Worm (Caenorhabditis elegans) whole organism, L2 larva: ENCODE data around the gene clc-18.

Source experiments
- C34F6.9 ChIP-seq: fragments of 150-350 bp; optimal IDR thresholded peaks from 2 replicates; lab custom pipeline; 2014; ENCODE audit warnings: missing biosample characterization, missing genetic modification characterization
- F13H6.1 ChIP-seq: sonication (generic microtip); optimal IDR thresholded peaks from 2 replicates; lab custom pipeline; 2016; ENCODE audit warnings: missing genetic modification characterization, missing compliant biosample characterization
- R02D3.7 ChIP-seq: fragments of 150-350 bp; optimal IDR thresholded peaks from 2 replicates; lab custom pipeline; 2014; ENCODE audit warnings: missing biosample characterization, missing genetic modification characterization
- Y55F3AM.14 ChIP-seq: fragments of 200-800 bp; sonication (Bioruptor generic); optimal IDR thresholded peaks from 2 replicates; lab custom pipeline; 2018; ENCODE audit warnings: mild to moderate bottlenecking, missing genetic modification characterization, missing compliant biosample characterization
- ZK546.5 ChIP-seq: sonication (generic microtip); optimal IDR thresholded peaks from 2 replicates; lab custom pipeline; 2017; ENCODE audit warnings: missing biosample characterization, missing genetic modification characterization
- alr-1 ChIP-seq: fragments of 150-350 bp; optimal IDR thresholded peaks from 2 replicates; lab custom pipeline; 2014; ENCODE audit warnings: missing biosample characterization, missing genetic modification characterization
- aly-2 ChIP-seq: fragments of 150-350 bp; optimal IDR thresholded peaks from 2 replicates; lab custom pipeline; 2014; ENCODE audit warnings: missing biosample characterization, missing genetic modification characterization
- ama-1 ChIP-seq: fragments of 150-350 bp; optimal IDR thresholded peaks from 2 replicates; lab custom pipeline; 2018; ENCODE audit warnings: inconsistent platforms
- blmp-1 ChIP-seq: sonication (generic microtip); optimal IDR thresholded peaks from 2 replicates; lab custom pipeline; 2017; ENCODE audit warnings: missing genetic modification characterization, mild to moderate bottlenecking, missing compliant biosample characterization, antibody characterized with exemption, moderate library complexity; ENCODE audit not compliant: insufficient read depth
- ceh-16 ChIP-seq: fragments of 150-350 bp; optimal IDR thresholded peaks from 2 replicates; lab custom pipeline; 2014; ENCODE audit warnings: missing biosample characterization, missing genetic modification characterization
- ceh-82 ChIP-seq: fragments of 150-350 bp; optimal IDR thresholded peaks from 2 replicates; lab custom pipeline; 2014; ENCODE audit warnings: missing biosample characterization, missing genetic modification characterization
- crh-2 ChIP-seq: sonication (generic microtip); optimal IDR thresholded peaks from 2 replicates; lab custom pipeline; 2017; ENCODE audit warnings: missing biosample characterization, missing genetic modification characterization
- dmd-4 ChIP-seq: sonication (generic microtip); optimal IDR thresholded peaks from 2 replicates; lab custom pipeline; 2017; ENCODE audit warnings: missing biosample characterization, missing genetic modification characterization
- egl-27 ChIP-seq: sonication (generic microtip); optimal IDR thresholded peaks from 3 replicates; lab custom pipeline; 2017; ENCODE audit warnings: missing biosample characterization, missing genetic modification reagents, missing genetic modification characterization
- elt-1 ChIP-seq: fragments of 150-350 bp; optimal IDR thresholded peaks from 2 replicates; lab custom pipeline; 2014; ENCODE audit warnings: missing biosample characterization, missing genetic modification characterization
- elt-3 ChIP-seq: sonication (generic microtip); optimal IDR thresholded peaks from 2 replicates; lab custom pipeline; 2017; ENCODE audit warnings: missing biosample characterization, missing genetic modification characterization
- fos-1 ChIP-seq: fragments of 150-350 bp; optimal IDR thresholded peaks from 2 replicates; lab custom pipeline; 2014; ENCODE audit warnings: missing biosample characterization, missing genetic modification characterization
- gmeb-1 ChIP-seq: fragments of 150-350 bp; optimal IDR thresholded peaks from 2 replicates; lab custom pipeline; 2014; ENCODE audit warnings: missing biosample characterization, missing genetic modification characterization
- lin-11 ChIP-seq: fragments of 150-350 bp; sonication (generic microtip); optimal IDR thresholded peaks from 2 replicates; lab custom pipeline; 2014; ENCODE audit warnings: missing biosample characterization, missing genetic modification characterization, inconsistent platforms, mixed read lengths
- lin-13 ChIP-seq: fragments of 150-350 bp; optimal IDR thresholded peaks from 2 replicates; lab custom pipeline; 2014; ENCODE audit warnings: missing biosample characterization, missing genetic modification reagents, missing genetic modification characterization
- lin-39 ChIP-seq: fragments of 150-350 bp; optimal IDR thresholded peaks from 2 replicates; lab custom pipeline; 2014; ENCODE audit warnings: missing biosample characterization, missing genetic modification reagents, missing genetic modification characterization
- lsy-2 ChIP-seq, 2 experiments: fragments of 150-350 bp in 1 of 2; sonication (generic microtip) in 1 of 2; optimal IDR thresholded peaks; 2 replicates each; lab custom pipeline; 2014 to 2017; ENCODE audit warnings: missing biosample characterization in 2 of 2, missing genetic modification characterization in 2 of 2
- mab-5 ChIP-seq: fragments of 150-350 bp; optimal IDR thresholded peaks from 2 replicates; lab custom pipeline; 2014; ENCODE audit warnings: missing biosample characterization, missing genetic modification characterization
- mbf-1 ChIP-seq: sonication (generic microtip); optimal IDR thresholded peaks from 2 replicates; lab custom pipeline; 2017; ENCODE audit warnings: missing biosample characterization, missing genetic modification characterization
- mdl-1 ChIP-seq, 2 experiments: fragments of 150-350 bp in 1 of 2; sonication (generic microtip) in 1 of 2; optimal IDR thresholded peaks; 2 replicates each; lab custom pipeline; 2017; ENCODE audit warnings: missing biosample characterization in 2 of 2, missing genetic modification characterization in 2 of 2
- nhr-10 ChIP-seq: sonication (generic microtip); optimal IDR thresholded peaks from 2 replicates; lab custom pipeline; 2017; ENCODE audit warnings: missing biosample characterization, missing genetic modification characterization
- nhr-11 ChIP-seq: fragments of 150-350 bp; optimal IDR thresholded peaks from 2 replicates; lab custom pipeline; 2014; ENCODE audit warnings: missing biosample characterization, missing genetic modification characterization
- nhr-12 ChIP-seq: fragments of 150-350 bp; optimal IDR thresholded peaks from 2 replicates; lab custom pipeline; 2014; ENCODE audit warnings: missing biosample characterization, missing genetic modification characterization
- nhr-129 ChIP-seq: fragments of 150-350 bp; optimal IDR thresholded peaks from 2 replicates; lab custom pipeline; 2014; ENCODE audit warnings: missing biosample characterization, missing genetic modification characterization
- nhr-21 ChIP-seq: fragments of 150-350 bp; optimal IDR thresholded peaks from 2 replicates; lab custom pipeline; 2014; ENCODE audit warnings: missing biosample characterization, missing genetic modification characterization
- nhr-23 ChIP-seq: fragments of 150-350 bp; optimal IDR thresholded peaks from 2 replicates; lab custom pipeline; 2014; ENCODE audit warnings: missing biosample characterization, missing genetic modification reagents, missing genetic modification characterization
- nhr-237 ChIP-seq: fragments of 150-350 bp; optimal IDR thresholded peaks from 2 replicates; lab custom pipeline; 2014; ENCODE audit warnings: missing biosample characterization, missing genetic modification characterization
- nhr-25 ChIP-seq: fragments of 150-350 bp; sonication (generic microtip); optimal IDR thresholded peaks from 3 replicates; lab custom pipeline; 2014; ENCODE audit warnings: missing biosample characterization, missing genetic modification characterization
- nhr-6 ChIP-seq: fragments of 150-350 bp; optimal IDR thresholded peaks from 2 replicates; lab custom pipeline; 2014; ENCODE audit warnings: missing biosample characterization, missing genetic modification characterization
- nhr-77 ChIP-seq: fragments of 150-350 bp; optimal IDR thresholded peaks from 2 replicates; lab custom pipeline; 2014; ENCODE audit warnings: missing biosample characterization, missing genetic modification characterization
- peb-1 ChIP-seq: fragments of 150-350 bp; optimal IDR thresholded peaks from 2 replicates; lab custom pipeline; 2014; ENCODE audit warnings: missing biosample characterization, missing genetic modification characterization
- sem-4 ChIP-seq: fragments of 150-350 bp; optimal IDR thresholded peaks from 2 replicates; lab custom pipeline; 2014; ENCODE audit warnings: missing biosample characterization, missing genetic modification reagents, missing genetic modification characterization
- skn-1 ChIP-seq: sonication (generic microtip); optimal IDR thresholded peaks from 2 replicates; lab custom pipeline; 2017; ENCODE audit warnings: missing biosample characterization, missing genetic modification characterization
- sma-3 ChIP-seq: sonication (generic microtip); optimal IDR thresholded peaks from 2 replicates; lab custom pipeline; 2016; ENCODE audit warnings: missing genetic modification reagents, missing genetic modification characterization, missing compliant biosample characterization
- sma-9 ChIP-seq, 2 experiments: fragments of 150-350 bp in 1 of 2; sonication (generic microtip) in 1 of 2; optimal IDR thresholded peaks; 2 replicates each; lab custom pipeline; 2014 to 2016; ENCODE audit warnings: missing genetic modification characterization in 2 of 2, mild to moderate bottlenecking in 1 of 2, missing biosample characterization in 1 of 2, missing compliant biosample characterization in 1 of 2, missing genetic modification reagents in 1 of 2, moderate library complexity in 1 of 2
- snpc-4 ChIP-seq: fragments of 150-350 bp; optimal IDR thresholded peaks from 2 replicates; lab custom pipeline; 2014; ENCODE audit warnings: missing biosample characterization, missing genetic modification characterization
- unc-39 ChIP-seq: fragments of 150-350 bp; optimal IDR thresholded peaks from 2 replicates; lab custom pipeline; 2014; ENCODE audit warnings: missing biosample characterization, missing genetic modification characterization
- unc-55 ChIP-seq: fragments of 150-350 bp; sonication (generic microtip); optimal IDR thresholded peaks from 3 replicates; lab custom pipeline; 2014; ENCODE audit warnings: missing biosample characterization, missing genetic modification reagents, missing genetic modification characterization
- unc-62 ChIP-seq: fragments of 150-350 bp; optimal IDR thresholded peaks from 2 replicates; lab custom pipeline; 2014; ENCODE audit warnings: missing biosample characterization, missing genetic modification reagents, missing genetic modification characterization
- zag-1 ChIP-seq: fragments of 150-350 bp; optimal IDR thresholded peaks from 2 replicates; lab custom pipeline; 2014; ENCODE audit warnings: missing biosample characterization, missing genetic modification characterization
- ztf-1 ChIP-seq: fragments of 200-800 bp; sonication (Bioruptor generic); conservative IDR thresholded peaks from 2 replicates; pipeline ENCODE4 v1.3.6; 2022; ENCODE audit warnings: missing genetic modification characterization, missing compliant biosample characterization
- ztf-11 ChIP-seq: sonication (generic microtip); optimal IDR thresholded peaks from 2 replicates; lab custom pipeline; 2017; ENCODE audit warnings: missing biosample characterization, missing genetic modification characterization
- ztf-4 ChIP-seq: fragments of 150-350 bp; optimal IDR thresholded peaks from 2 replicates; lab custom pipeline; 2014; ENCODE audit warnings: missing biosample characterization, missing genetic modification characterization

clc-18 gene

ce11 chrV:4144205-4144604, 34.4 kb upstream of the clc-18 start, which contains the start of gene Y45G5AL.1:
TSS of gene Y45G5AL.1 (plus strand) at chrV:4144505.
- TF ChIP-seq skn-1 (tag; lab: Kevin White, UChicago), result no peak
- TF ChIP-seq ztf-1 (GFP tag; lab: Robert Waterston, UW), result no peak
- no peak for TF ChIP-seq alr-1 (tag; lab: Kevin White, UChicago)
- TF ChIP-seq aly-2 (tag; lab: Kevin White, UChicago), result no peak
- TF ChIP-seq ZK546.5 (tag; lab: Kevin White, UChicago), result no peak
- TF ChIP-seq mbf-1 (tag; lab: Kevin White, UChicago), result no peak
- TF ChIP-seq ztf-4, result no peak
- no peak for TF ChIP-seq peb-1 (tag; lab: Kevin White, UChicago)
- no peak for TF ChIP-seq elt-3 (tag; lab: Kevin White, UChicago)
- TF ChIP-seq, all 48 proteins: peak for 0

- TF ChIP-seq alr-1 (tag; lab: Kevin White, UChicago) (no peak), mbf-1 (tag; lab: Kevin White, UChicago) (no peak), lin-13 (peak; percentile 78), sem-4 (tag; lab: Kevin White, UChicago) (peak; percentile 73), ceh-82 (tag; lab: Kevin White, UChicago) (no peak), aly-2 (tag; lab: Kevin White, UChicago) (no peak), elt-3 (tag; lab: Kevin White, UChicago) (no peak), nhr-11 (no peak), peb-1 (tag; lab: Kevin White, UChicago) (no peak), crh-2 (tag; lab: Kevin White, UChicago) (peak; percentile 87), ztf-1 (GFP tag; lab: Robert Waterston, UW) (no peak), snpc-4 (tag; lab: Kevin White, UChicago) (peak; percentile 4), C34F6.9 (tag; lab: Kevin White, UChicago) (peak; percentile 95), sma-9 (GFP tag; optimal IDR thresholded peaks at IDR 0.05; lab: Kevin White, UChicago) (peak; percentile 89), sma-9 (tag; optimal IDR thresholded peaks at IDR 0.05; lab: Kevin White, UChicago) (no peak), unc-39 (tag; lab: Kevin White, UChicago) (no peak), nhr-237 (tag; lab: Kevin White, UChicago) (no peak), dmd-4 (tag; lab: Kevin White, UChicago) (no peak), zag-1 (tag; lab: Kevin White, UChicago) (peak; percentile 40), R02D3.7 (tag; lab: Kevin White, UChicago) (no peak), fos-1 (tag; lab: Kevin White, UChicago) (peak; percentile 40), nhr-23 (tag; lab: Kevin White, UChicago) (no peak), nhr-10 (tag; lab: Kevin White, UChicago) (no peak), elt-1 (tag; lab: Kevin White, UChicago) (no peak), nhr-12 (no peak), blmp-1 (tag; lab: Kevin White, UChicago) (peak; percentile 27), lin-39 (tag; lab: Kevin White, UChicago) (no peak), unc-55 (GFP tag; lab: Kevin White, UChicago) (peak; percentile 77), unc-62 (GFP tag; lab: Kevin White, UChicago) (no peak), egl-27 (tag; lab: Kevin White, UChicago) (peak; percentile 54), sma-3 (GFP tag; lab: Kevin White, UChicago) (peak; percentile 78), nhr-77 (tag; lab: Kevin White, UChicago) (no peak), ama-1 (lab: Kevin White, UChicago) (no peak), ztf-4 (peak; percentile 63), gmeb-1 (tag; lab: Kevin White, UChicago) (peak; percentile 78), ceh-16 (tag; lab: Kevin White, UChicago) (no peak), mab-5 (peak; percentile 82), F13H6.1 (tag; lab: Kevin White, UChicago) (peak; percentile 76), mdl-1 (tag; optimal IDR thresholded peaks at IDR 0.05; lab: Kevin White, UChicago) (peak in 1 of 2 experiments; percentile 33), nhr-129 (tag; lab: Kevin White, UChicago) (peak; percentile 60), nhr-6 (tag; lab: Kevin White, UChicago) (no peak), skn-1 (tag; lab: Kevin White, UChicago) (no peak), nhr-25 (tag; lab: Kevin White, UChicago) (peak; percentile 91), lsy-2 (tag; optimal IDR thresholded peaks at IDR 0.05; lab: Kevin White, UChicago) (peak; percentile 53 to 90), ztf-11 (tag; lab: Kevin White, UChicago) (no peak), lin-11 (tag; lab: Kevin White, UChicago) (peak; percentile 38), Y55F3AM.14 (GFP tag; lab: Kevin White, UChicago) (peak; percentile 69), ZK546.5 (tag; lab: Kevin White, UChicago) (no peak), nhr-21 (tag; lab: Kevin White, UChicago) (peak; percentile 72)
Measured at ce11 chrV:4143034-4143433, 33.3 kb upstream of the clc-18 start.
